Fruit fly (Drosophila melanogaster) whole organism, embryonic: Measurements from ENCODE around the gene CG33235.

ENCODE experiments used
- Bdp1 ChIP-seq: fragments of 200-800 bp; sonication (Bioruptor generic); optimal IDR thresholded peaks from 3 replicates; lab custom pipeline; 2016; ENCODE audit warnings: missing biosample characterization, missing genetic modification characterization
- CG10274 ChIP-seq: fragments of 200-800 bp; sonication (Bioruptor generic); optimal IDR thresholded peaks from 3 replicates; lab custom pipeline; 2017; ENCODE audit warnings: missing biosample characterization, mild to moderate bottlenecking, missing genetic modification characterization
- CG10366 ChIP-seq: fragments of 200-800 bp; sonication (Bioruptor generic); IDR thresholded peaks from 2 replicates; pipeline ENCODE4 v1.3.6; 2022; ENCODE audit warnings: missing biosample characterization, missing genetic modification characterization
- CG10431 ChIP-seq: fragments of 200-800 bp; sonication (Bioruptor generic); optimal IDR thresholded peaks from 3 replicates; lab custom pipeline; 2018; ENCODE audit warnings: missing biosample characterization, mild to moderate bottlenecking, missing genetic modification characterization
- CG10462 ChIP-seq: fragments of 200-800 bp; sonication (Bioruptor generic); optimal IDR thresholded peaks from 2 replicates; lab custom pipeline; 2016; ENCODE audit warnings: missing biosample characterization, missing genetic modification characterization
- CG12155 ChIP-seq: fragments of 200-800 bp; sonication (Bioruptor generic); optimal IDR thresholded peaks from 3 replicates; lab custom pipeline; 2016; ENCODE audit warnings: missing biosample characterization, missing genetic modification characterization
- CG12299 ChIP-seq: fragments of 200-800 bp; sonication (Bioruptor generic); optimal IDR thresholded peaks from 2 replicates; lab custom pipeline; 2018; ENCODE audit warnings: missing biosample characterization, mild to moderate bottlenecking, missing genetic modification characterization
- CG13624 ChIP-seq: fragments of 200-800 bp; sonication (Bioruptor generic); optimal IDR thresholded peaks from 2 replicates; lab custom pipeline; 2016; ENCODE audit warnings: missing biosample characterization, missing genetic modification characterization
- CG18262 ChIP-seq: fragments of 200-800 bp; optimal IDR thresholded peaks from 3 replicates; lab custom pipeline; 2019; ENCODE audit warnings: missing biosample characterization, mild to moderate bottlenecking, missing genetic modification characterization, moderate library complexity
- CG30403 ChIP-seq: fragments of 200-800 bp; sonication (Bioruptor generic); optimal IDR thresholded peaks from 3 replicates; lab custom pipeline; 2016; ENCODE audit warnings: missing biosample characterization, missing genetic modification characterization
- CG31365 ChIP-seq: fragments of 200-800 bp; sonication (Bioruptor generic); optimal IDR thresholded peaks from 2 replicates; lab custom pipeline; 2018; ENCODE audit warnings: missing biosample characterization, mild to moderate bottlenecking, missing genetic modification characterization
- CG31388 ChIP-seq: fragments of 200-800 bp; sonication (Bioruptor generic); optimal IDR thresholded peaks from 2 replicates; lab custom pipeline; 2016; ENCODE audit warnings: missing biosample characterization, missing genetic modification characterization
- CG33557 ChIP-seq: fragments of 200-800 bp; sonication (Bioruptor generic); optimal IDR thresholded peaks from 2 replicates; lab custom pipeline; 2019; ENCODE audit warnings: missing biosample characterization, mild to moderate bottlenecking, missing genetic modification characterization, moderate library complexity
- CG34224 ChIP-seq: fragments of 200-800 bp; sonication (Bioruptor generic); IDR thresholded peaks from 3 replicates; pipeline ENCODE4 v1.3.6; 2022; ENCODE audit warnings: missing biosample characterization, missing genetic modification characterization; ENCODE audit not compliant: partially characterized antibody
- CG3838 ChIP-seq: fragments of 200-800 bp; sonication (Bioruptor generic); optimal IDR thresholded peaks from 3 replicates; lab custom pipeline; 2016; ENCODE audit warnings: missing biosample characterization, missing genetic modification characterization
- CG42726 ChIP-seq: fragments of 200-800 bp; sonication (Bioruptor generic); IDR thresholded peaks from 2 replicates; pipeline ENCODE4 v1.3.6; 2022; ENCODE audit warnings: missing biosample characterization, missing genetic modification characterization; ENCODE audit not compliant: partially characterized antibody
- CG5953 ChIP-seq: fragments of 200-800 bp; sonication (Bioruptor generic); IDR thresholded peaks from 2 replicates; pipeline ENCODE4 v1.3.6; 2022; ENCODE audit warnings: missing biosample characterization, missing genetic modification characterization
- CG6765 ChIP-seq: fragments of 200-800 bp; sonication (Bioruptor generic); optimal IDR thresholded peaks from 3 replicates; lab custom pipeline; 2017; ENCODE audit warnings: missing biosample characterization, mild to moderate bottlenecking, missing genetic modification characterization
- CG7556 ChIP-seq: fragments of 200-800 bp; sonication (Bioruptor generic); optimal IDR thresholded peaks from 2 replicates; lab custom pipeline; 2017; ENCODE audit warnings: missing biosample characterization, mild to moderate bottlenecking, missing genetic modification characterization
- CG8388 ChIP-seq: fragments of 200-800 bp; sonication (Bioruptor generic); optimal IDR thresholded peaks from 2 replicates; lab custom pipeline; 2019; ENCODE audit warnings: missing biosample characterization, mild to moderate bottlenecking, missing genetic modification characterization, moderate library complexity
- CTCF ChIP-seq: fragments of 200-800 bp; sonication (Bioruptor generic); optimal IDR thresholded peaks from 2 replicates; lab custom pipeline; 2017; ENCODE audit warnings: missing biosample characterization, mild to moderate bottlenecking, missing genetic modification characterization, moderate library complexity
- Dll ChIP-seq: fragments of 200-800 bp; sonication (Bioruptor generic); IDR thresholded peaks from 4 replicates; pipeline ENCODE4 v1.3.6; 2022; ENCODE audit warnings: missing biosample characterization, missing genetic modification characterization; ENCODE audit not compliant: partially characterized antibody
- Ets97D ChIP-seq: fragments of 200-800 bp; sonication (Bioruptor generic); optimal IDR thresholded peaks from 3 replicates; lab custom pipeline; 2016; ENCODE audit warnings: missing biosample characterization, missing genetic modification characterization
- HHEX ChIP-seq: fragments of 200-800 bp; sonication (Bioruptor generic); optimal IDR thresholded peaks from 3 replicates; lab custom pipeline; 2017; ENCODE audit warnings: missing biosample characterization, mild to moderate bottlenecking, missing genetic modification characterization, missing genetic modification reagents
- Hmr ChIP-seq: fragments of 200-800 bp; sonication (Bioruptor generic); optimal IDR thresholded peaks from 3 replicates; lab custom pipeline; 2017; ENCODE audit warnings: mild to moderate bottlenecking, missing biosample characterization, missing genetic modification reagents, missing genetic modification characterization
- Max ChIP-seq: fragments of 200-800 bp; sonication (Bioruptor generic); optimal IDR thresholded peaks from 2 replicates; lab custom pipeline; 2016; ENCODE audit warnings: missing biosample characterization, mild to moderate bottlenecking, missing genetic modification characterization
- Mrtf ChIP-seq: fragments of 200-800 bp; sonication (Bioruptor generic); IDR thresholded peaks from 3 replicates; pipeline ENCODE4 v1.3.6; 2022; ENCODE audit warnings: missing biosample characterization, missing genetic modification characterization
- PHDP ChIP-seq: fragments of 200-800 bp; sonication (Bioruptor generic); optimal IDR thresholded peaks from 3 replicates; lab custom pipeline; 2018; ENCODE audit warnings: missing biosample characterization, mild to moderate bottlenecking, missing genetic modification characterization, moderate library complexity
- Stat92E ChIP-seq, 3 experiments: fragments of >200 bp in 2 of 3; fragments of 200-800 bp in 1 of 3; sonication (Bioruptor generic) in 1 of 3; optimal IDR thresholded peaks; 2 replicates each; lab custom pipeline; 2017 to 2019; ENCODE audit warnings: missing biosample characterization in 3 of 3, missing genetic modification characterization in 3 of 3, mild to moderate bottlenecking in 1 of 3, moderate library complexity in 1 of 3
- Tbp ChIP-seq: fragments of >200 bp; optimal IDR thresholded peaks from 2 replicates; lab custom pipeline; 2018; ENCODE audit warnings: missing biosample characterization, missing genetic modification characterization
- Trl ChIP-seq, 3 experiments: fragments of >200 bp in 2 of 3; fragments of 200-800 bp in 1 of 3; sonication (Bioruptor generic) in 1 of 3; optimal IDR thresholded peaks; 2 replicates in 1 of 3; 3 replicates in 2 of 3; lab custom pipeline; 2016 to 2017; ENCODE audit warnings: missing biosample characterization in 1 of 3, missing genetic modification characterization in 1 of 3
- bab2 ChIP-seq: fragments of 200-800 bp; sonication (Bioruptor generic); optimal IDR thresholded peaks from 2 replicates; lab custom pipeline; 2016; ENCODE audit warnings: missing biosample characterization, missing genetic modification characterization
- btn ChIP-seq: fragments of 200-800 bp; sonication (Bioruptor generic); optimal IDR thresholded peaks from 2 replicates; lab custom pipeline; 2016; ENCODE audit warnings: missing biosample characterization, missing genetic modification characterization
- cad ChIP-seq: fragments of >200 bp; optimal IDR thresholded peaks from 2 replicates; lab custom pipeline; 2017; ENCODE audit warnings: missing biosample characterization, missing genetic modification characterization
- dysf ChIP-seq: fragments of 200-800 bp; sonication (Bioruptor generic); IDR thresholded peaks from 3 replicates; pipeline ENCODE4 v1.3.6; 2022; ENCODE audit warnings: missing biosample characterization, missing genetic modification characterization
- gem ChIP-seq: fragments of 200-800 bp; sonication (Bioruptor generic); optimal IDR thresholded peaks from 2 replicates; lab custom pipeline; 2019; ENCODE audit warnings: missing biosample characterization, mild to moderate bottlenecking, missing genetic modification characterization, moderate library complexity
- jumu ChIP-seq: fragments of 200-800 bp; sonication (Bioruptor generic); optimal IDR thresholded peaks from 3 replicates; lab custom pipeline; 2016; ENCODE audit warnings: missing biosample characterization, missing genetic modification characterization
- lab ChIP-seq: fragments of 200-800 bp; sonication (Bioruptor generic); optimal IDR thresholded peaks from 3 replicates; lab custom pipeline; 2017; ENCODE audit warnings: missing biosample characterization, missing genetic modification characterization, mild to moderate bottlenecking, moderate library complexity, missing genetic modification reagents
- nerfin-1 ChIP-seq: fragments of 200-800 bp; sonication (Bioruptor generic); optimal IDR thresholded peaks from 3 replicates; lab custom pipeline; 2019; ENCODE audit warnings: missing biosample characterization, mild to moderate bottlenecking, missing genetic modification characterization, moderate library complexity
- org-1 ChIP-seq: fragments of 200-800 bp; sonication (Bioruptor generic); optimal IDR thresholded peaks from 2 replicates; lab custom pipeline; 2017; ENCODE audit warnings: missing biosample characterization, missing genetic modification characterization
- pnt ChIP-seq: fragments of 200-800 bp; sonication (Bioruptor generic); optimal IDR thresholded peaks from 3 replicates; lab custom pipeline; 2016; ENCODE audit warnings: missing biosample characterization, missing genetic modification characterization
- run ChIP-seq: fragments of 200-800 bp; sonication (Bioruptor generic); optimal IDR thresholded peaks from 3 replicates; lab custom pipeline; 2018; ENCODE audit warnings: missing biosample characterization, mild to moderate bottlenecking, missing genetic modification characterization
- salm ChIP-seq: fragments of 200-800 bp; sonication (Bioruptor generic); optimal IDR thresholded peaks from 2 replicates; lab custom pipeline; 2018; ENCODE audit warnings: missing biosample characterization, mild to moderate bottlenecking, missing genetic modification characterization
- sd ChIP-seq: fragments of 200-800 bp; sonication (Bioruptor generic); optimal IDR thresholded peaks from 3 replicates; lab custom pipeline; 2018; ENCODE audit warnings: missing biosample characterization, mild to moderate bottlenecking, missing genetic modification characterization, moderate library complexity
- sima ChIP-seq: fragments of 200-800 bp; sonication (Bioruptor generic); optimal IDR thresholded peaks from 2 replicates; lab custom pipeline; 2016; ENCODE audit warnings: missing biosample characterization, missing genetic modification characterization
- sna ChIP-seq: fragments of 200-800 bp; sonication (Bioruptor generic); IDR thresholded peaks from 2 replicates; pipeline ENCODE4 v1.3.6; 2022; ENCODE audit warnings: missing biosample characterization, missing genetic modification characterization; ENCODE audit not compliant: partially characterized antibody
- tna ChIP-seq: fragments of 200-800 bp; sonication (Bioruptor generic); IDR thresholded peaks from 2 replicates; pipeline ENCODE4 v1.3.6; 2022; ENCODE audit warnings: missing biosample characterization, missing genetic modification characterization; ENCODE audit not compliant: partially characterized antibody
- toy ChIP-seq: fragments of 200-800 bp; sonication (Bioruptor generic); IDR thresholded peaks from 2 replicates; pipeline ENCODE4 v1.3.6; 2022; ENCODE audit warnings: missing biosample characterization, missing genetic modification characterization
- vvl ChIP-seq: fragments of 200-800 bp; sonication (Bioruptor generic); IDR thresholded peaks from 2 replicates; pipeline ENCODE4 v1.3.6; 2022; ENCODE audit warnings: missing biosample characterization, missing genetic modification characterization
- zfh1 ChIP-seq: fragments of 200-800 bp; sonication (Bioruptor generic); IDR thresholded peaks from 3 replicates; pipeline ENCODE4 v1.3.6; 2022; ENCODE audit warnings: missing biosample characterization, missing genetic modification characterization

The CG33235 gene

DNA sequence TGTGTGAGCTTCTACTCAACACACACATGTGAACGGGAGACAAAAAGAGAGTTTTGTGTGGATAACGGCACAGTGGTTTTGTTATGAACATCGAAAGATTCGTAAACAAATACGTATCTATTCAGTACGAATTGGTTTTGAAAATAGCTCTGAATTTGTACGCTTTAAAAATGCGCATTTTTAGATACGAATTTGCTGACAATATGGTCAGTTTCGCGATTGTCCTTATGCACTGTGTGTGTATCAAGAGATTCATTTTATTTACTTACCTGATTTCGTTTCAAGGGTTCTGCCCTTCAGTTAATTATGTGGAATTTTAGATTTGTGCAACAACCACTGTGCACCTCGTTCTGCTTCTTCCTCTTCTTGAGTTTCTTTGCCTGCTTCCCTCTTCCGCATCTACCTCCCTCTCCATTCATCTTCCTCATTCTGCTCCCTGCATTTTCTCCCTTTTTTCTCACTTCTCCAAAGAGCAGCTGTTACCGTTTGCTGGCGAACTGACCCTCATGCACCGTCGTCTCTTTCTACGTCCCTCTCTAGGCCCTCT lies 3.4 kb upstream of the CG33235 start (continued):
- peak; percentile 83 for TF ChIP-seq CG7556
- peak; percentile 85 for TF ChIP-seq gem
- peak; percentile 62 for TF ChIP-seq lab
- TF ChIP-seq Dll (GFP tag; lab: Robert Waterston, UW), result no peak
- TF ChIP-seq CG42726, result no peak
- TF ChIP-seq CG8388, result peak; percentile 83
- peak; percentile 53 for TF ChIP-seq btn (GFP tag; lab: Kevin White, UChicago)
- peak in 1 of 3 experiments; percentile 78 for TF ChIP-seq Stat92E (GFP tag; optimal IDR thresholded peaks at IDR 0.05; lab: Kevin White, UChicago)
- peak; percentile 29 to 47 for TF ChIP-seq Trl (optimal IDR thresholded peaks at IDR 0.05; lab: Kevin White, UChicago)
- TF ChIP-seq Trl (GFP tag; optimal IDR thresholded peaks at IDR 0.05; lab: Kevin White, UChicago), result peak; percentile 49
- TF ChIP-seq cad, result no peak
- TF ChIP-seq nerfin-1 (tag; lab: Kevin White, UChicago), result peak; percentile 84
- TF ChIP-seq sd (tag; lab: Kevin White, UChicago), result peak; percentile 0
- TF ChIP-seq sima, result no peak
- TF ChIP-seq CG10366 (GFP tag; lab: Robert Waterston, UW), result 0 out of 2 replicates have a peak, but pooled peaks have one; percentile 34
- peak; percentile 37 for TF ChIP-seq run (tag; lab: Kevin White, UChicago)
- TF ChIP-seq Ets97D (GFP tag; lab: Kevin White, UChicago), result peak; percentile 11
- peak; percentile 69 for TF ChIP-seq jumu
- TF ChIP-seq CG3838 (GFP tag; lab: Kevin White, UChicago), result no peak
- TF ChIP-seq Tbp (GFP tag; lab: Kevin White, UChicago), result no peak
- TF ChIP-seq dysf (GFP tag; lab: Robert Waterston, UW), result peak; percentile 62; the same call in 2 of the 3 replicates
- no peak for TF ChIP-seq CG5953 (GFP tag; lab: Robert Waterston, UW)
- peak; percentile 72 for TF ChIP-seq vvl (GFP tag; lab: Robert Waterston, UW)
- peak; percentile 14 for TF ChIP-seq CTCF (GFP tag; lab: Kevin White, UChicago)
- TF ChIP-seq zfh1 (GFP tag; lab: Robert Waterston, UW), result peak; percentile 67; the same call in 2 of the 3 replicates
- peak; percentile 68 for TF ChIP-seq CG10462 (GFP tag; lab: Kevin White, UChicago)
- peak; percentile 40 for TF ChIP-seq CG13624
- TF ChIP-seq tna, result no peak
- peak; percentile 43 for TF ChIP-seq salm (tag; lab: Kevin White, UChicago)
- TF ChIP-seq Bdp1 (GFP tag; lab: Kevin White, UChicago), result peak; percentile 55
- TF ChIP-seq CG12155, result peak; percentile 58
- TF ChIP-seq toy (GFP tag; lab: Robert Waterston, UW), result no peak
- TF ChIP-seq bab2, result peak; percentile 52
- TF ChIP-seq CG10274 (GFP tag; lab: Kevin White, UChicago), result no peak
- peak; percentile 71 for TF ChIP-seq PHDP (tag; lab: Kevin White, UChicago)
- TF ChIP-seq CG33557, result peak; percentile 82
- peak; percentile 90 for TF ChIP-seq CG18262
- TF ChIP-seq Max (GFP tag; lab: Kevin White, UChicago), result peak; percentile 52
- peak; percentile 26 for TF ChIP-seq HHEX (GFP tag; lab: Kevin White, UChicago)
- no peak for TF ChIP-seq Hmr (GFP tag; lab: Kevin White, UChicago)
- peak; percentile 66 for TF ChIP-seq CG30403
- peak; percentile 17 for TF ChIP-seq CG12299 (tag; lab: Kevin White, UChicago)
- peak; percentile 69 for TF ChIP-seq org-1 (GFP tag; lab: Kevin White, UChicago)
- TF ChIP-seq CG31388 (GFP tag; lab: Kevin White, UChicago), result no peak
- TF ChIP-seq CG6765, result no peak
- TF ChIP-seq pnt (GFP tag; lab: Kevin White, UChicago), result peak; percentile 72
- TF ChIP-seq sna (GFP tag; lab: Robert Waterston, UW), result no peak
- 0 out of 3 replicates have a peak, but pooled peaks have one; percentile 46 for TF ChIP-seq Mrtf
- no peak for TF ChIP-seq CG34224 (GFP tag; lab: Robert Waterston, UW)
- TF ChIP-seq CG31365 (tag; lab: Kevin White, UChicago), result no peak
- TF ChIP-seq CG10431 (GFP tag; lab: Kevin White, UChicago), result peak; percentile 51
